Worm (Caenorhabditis elegans) whole organism, L3 larva: ENCODE measurements around the gene K01D12.10.

Source experiments
- R02D3.7 ChIP-seq: fragments of 150-350 bp; optimal IDR thresholded peaks from 2 replicates; lab custom pipeline; 2014; ENCODE audit warnings: missing biosample characterization, missing genetic modification characterization
- aly-2 ChIP-seq: fragments of 150-350 bp; optimal IDR thresholded peaks from 2 replicates; lab custom pipeline; 2014; ENCODE audit warnings: missing biosample characterization, missing genetic modification characterization
- ama-1 ChIP-seq: fragments of 150-350 bp; optimal IDR thresholded peaks from 2 replicates; lab custom pipeline; 2018
- ceh-16 ChIP-seq: sonication (generic microtip); optimal IDR thresholded peaks from 2 replicates; lab custom pipeline; 2017; ENCODE audit warnings: missing biosample characterization, missing genetic modification characterization
- ceh-28 ChIP-seq: fragments of 150-350 bp; optimal IDR thresholded peaks from 2 replicates; lab custom pipeline; 2014; ENCODE audit warnings: missing biosample characterization, missing genetic modification reagents, missing genetic modification characterization
- ceh-9 ChIP-seq: sonication (generic microtip); optimal IDR thresholded peaks from 2 replicates; lab custom pipeline; 2018; ENCODE audit warnings: missing biosample characterization, missing genetic modification characterization
- egl-27 ChIP-seq: sonication (generic microtip); optimal IDR thresholded peaks from 4 replicates; lab custom pipeline; 2017; ENCODE audit warnings: missing biosample characterization, missing genetic modification reagents, missing genetic modification characterization
- egl-5 ChIP-seq: fragments of 150-350 bp; optimal IDR thresholded peaks from 2 replicates; lab custom pipeline; 2017; ENCODE audit warnings: missing biosample characterization, missing genetic modification reagents, missing genetic modification characterization, inconsistent platforms
- elt-1 ChIP-seq: fragments of 150-350 bp; optimal IDR thresholded peaks from 2 replicates; lab custom pipeline; 2014; ENCODE audit warnings: missing biosample characterization, missing genetic modification characterization
- elt-2 ChIP-seq: sonication (generic microtip); optimal IDR thresholded peaks from 2 replicates; lab custom pipeline; 2016; ENCODE audit warnings: missing genetic modification reagents, mild to moderate bottlenecking, missing genetic modification characterization, missing compliant biosample characterization
- elt-3 ChIP-seq, 3 experiments: fragments of 150-350 bp in 1 of 3; sonication (generic microtip) in 2 of 3; optimal IDR thresholded peaks; 2 replicates in 2 of 3; 4 replicates in 1 of 3; lab custom pipeline; 2014 to 2017; ENCODE audit warnings: missing biosample characterization in 3 of 3, missing genetic modification characterization in 3 of 3
- eor-1 ChIP-seq, 2 experiments: fragments of 150-350 bp; optimal IDR thresholded peaks; 2 replicates each; lab custom pipeline; 2014 to 2018; ENCODE audit warnings: missing biosample characterization in 2 of 2, missing genetic modification characterization in 2 of 2
- fkh-10 ChIP-seq: sonication (generic microtip); optimal IDR thresholded peaks from 2 replicates; lab custom pipeline; 2017; ENCODE audit warnings: missing biosample characterization, missing genetic modification reagents, missing genetic modification characterization
- fkh-2 ChIP-seq: fragments of 150-350 bp; optimal IDR thresholded peaks from 2 replicates; lab custom pipeline; 2014; ENCODE audit warnings: missing biosample characterization, missing genetic modification reagents, missing genetic modification characterization
- hmg-11 ChIP-seq: sonication (generic microtip); optimal IDR thresholded peaks from 2 replicates; lab custom pipeline; 2016; ENCODE audit warnings: missing genetic modification characterization, missing compliant biosample characterization
- lin-15B ChIP-seq: fragments of 150-350 bp; optimal IDR thresholded peaks from 2 replicates; lab custom pipeline; 2014; ENCODE audit warnings: missing biosample characterization, missing genetic modification characterization
- lin-39 ChIP-seq: fragments of 150-350 bp; optimal IDR thresholded peaks from 2 replicates; lab custom pipeline; 2018; ENCODE audit warnings: missing biosample characterization, missing genetic modification reagents, missing genetic modification characterization
- mdl-1 ChIP-seq: fragments of 150-350 bp; optimal IDR thresholded peaks from 2 replicates; lab custom pipeline; 2014; ENCODE audit warnings: missing biosample characterization, missing genetic modification characterization
- mml-1 ChIP-seq: fragments of 150-350 bp; sonication (generic microtip); optimal IDR thresholded peaks from 3 replicates; lab custom pipeline; 2014; ENCODE audit warnings: missing biosample characterization, missing genetic modification characterization
- nhr-11 ChIP-seq: fragments of 150-350 bp; optimal IDR thresholded peaks from 2 replicates; lab custom pipeline; 2014; ENCODE audit warnings: missing biosample characterization, missing genetic modification characterization
- nhr-12 ChIP-seq: fragments of 150-350 bp; optimal IDR thresholded peaks from 2 replicates; lab custom pipeline; 2014; ENCODE audit warnings: missing biosample characterization, missing genetic modification characterization
- nhr-23 ChIP-seq: fragments of 150-350 bp; optimal IDR thresholded peaks from 2 replicates; lab custom pipeline; 2014; ENCODE audit warnings: missing biosample characterization, missing genetic modification reagents, missing genetic modification characterization
- nhr-237 ChIP-seq: fragments of 150-350 bp; optimal IDR thresholded peaks from 2 replicates; lab custom pipeline; 2014; ENCODE audit warnings: missing biosample characterization, missing genetic modification characterization
- nhr-25 ChIP-seq: sonication (generic microtip); optimal IDR thresholded peaks from 2 replicates; lab custom pipeline; 2017; ENCODE audit warnings: missing biosample characterization, missing genetic modification characterization
- nhr-28 ChIP-seq: fragments of 150-350 bp; optimal IDR thresholded peaks from 2 replicates; lab custom pipeline; 2014; ENCODE audit warnings: missing biosample characterization, missing genetic modification characterization
- nhr-43 ChIP-seq: sonication (generic microtip); optimal IDR thresholded peaks from 2 replicates; lab custom pipeline; 2016; ENCODE audit warnings: mild to moderate bottlenecking, missing genetic modification characterization, missing compliant biosample characterization; ENCODE audit not compliant: poor library complexity, severe bottlenecking
- nhr-76 ChIP-seq: fragments of 150-350 bp; sonication (generic microtip); optimal IDR thresholded peaks from 5 replicates; lab custom pipeline; 2014; ENCODE audit warnings: missing biosample characterization, missing genetic modification characterization
- pha-4 ChIP-seq: fragments of 150-350 bp; optimal IDR thresholded peaks from 2 replicates; lab custom pipeline; 2014; ENCODE audit warnings: missing biosample characterization, missing genetic modification reagents, missing genetic modification characterization
- pqm-1 ChIP-seq: fragments of 150-350 bp; optimal IDR thresholded peaks from 2 replicates; lab custom pipeline; 2017; ENCODE audit warnings: missing biosample characterization, missing genetic modification characterization, inconsistent platforms
- sea-2 ChIP-seq: fragments of 150-350 bp; sonication (generic microtip); optimal IDR thresholded peaks from 4 replicates; lab custom pipeline; 2014; ENCODE audit warnings: missing biosample characterization, missing genetic modification reagents, missing genetic modification characterization
- skn-1 ChIP-seq: fragments of 150-350 bp; optimal IDR thresholded peaks from 2 replicates; lab custom pipeline; 2014; ENCODE audit warnings: missing biosample characterization, missing genetic modification characterization
- snpc-4 ChIP-seq: fragments of 150-350 bp; optimal IDR thresholded peaks from 2 replicates; lab custom pipeline; 2014; ENCODE audit warnings: missing biosample characterization, missing genetic modification characterization
- tbx-2 ChIP-seq: sonication (generic microtip); optimal IDR thresholded peaks from 2 replicates; lab custom pipeline; 2016; ENCODE audit warnings: mild to moderate bottlenecking, missing genetic modification characterization, missing compliant biosample characterization
- unc-39 ChIP-seq: sonication (generic microtip); optimal IDR thresholded peaks from 4 replicates; lab custom pipeline; 2017; ENCODE audit warnings: missing biosample characterization, missing genetic modification characterization
- unc-62 ChIP-seq: fragments of 150-350 bp; sonication (generic microtip); optimal IDR thresholded peaks from 4 replicates; lab custom pipeline; 2014; ENCODE audit warnings: missing biosample characterization, missing genetic modification reagents, missing genetic modification characterization
- zag-1 ChIP-seq: fragments of 150-350 bp; optimal IDR thresholded peaks from 2 replicates; lab custom pipeline; 2014; ENCODE audit warnings: missing biosample characterization, missing genetic modification characterization
- ztf-11 ChIP-seq: fragments of 150-350 bp; optimal IDR thresholded peaks from 2 replicates; lab custom pipeline; 2014; ENCODE audit warnings: missing biosample characterization, missing genetic modification characterization

Gene K01D12.10

DNA sequence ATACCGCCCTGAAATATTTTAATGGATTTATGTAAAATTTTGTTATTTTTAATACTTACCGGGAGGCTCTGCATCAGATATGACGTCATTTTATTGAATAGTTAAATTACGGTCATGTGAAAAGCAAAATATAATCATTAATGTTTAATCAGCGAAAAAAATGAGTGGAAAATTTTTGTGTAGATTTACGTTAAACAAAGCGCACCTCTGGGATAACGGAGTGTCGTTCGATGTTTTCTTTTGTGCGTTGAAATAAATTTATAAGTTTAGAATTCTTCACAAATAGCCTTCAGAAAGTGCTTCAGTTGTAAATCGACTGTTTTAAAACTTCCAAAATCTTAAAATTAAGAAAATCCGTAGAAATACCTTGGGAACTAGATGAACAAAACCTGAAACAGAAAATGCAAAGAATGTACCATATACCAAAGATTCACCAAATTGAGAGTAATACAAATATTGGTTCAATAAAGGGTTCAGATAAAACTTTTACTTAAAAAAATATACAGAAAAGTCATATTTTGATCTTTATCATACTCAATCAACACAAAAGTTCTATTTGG is 5.3 kb upstream of the K01D12.10 start, which contains the start of the genes K01D12.20 and miga-1:
Gene K01D12.20, minus strand, starts transcription at position 138 of the 560 bp plus-strand sequence.
Gene miga-1, minus strand, starts transcription at position 183 of the 560 bp plus-strand sequence.
- no peak for TF ChIP-seq nhr-28
- TF ChIP-seq pha-4 = peak; percentile 64
- TF ChIP-seq pqm-1 (tag; lab: Kevin White, UChicago) = peak; percentile 18
- peak; percentile 93 for TF ChIP-seq R02D3.7 (tag; lab: Kevin White, UChicago)
- TF ChIP-seq nhr-23 (tag; lab: Kevin White, UChicago) = peak; percentile 40
- TF ChIP-seq ceh-9 (tag; lab: Kevin White, UChicago) = no peak
- no peak for TF ChIP-seq egl-5 (tag; lab: Kevin White, UChicago)
- TF ChIP-seq snpc-4 = peak; percentile 34
- TF ChIP-seq lin-15B (tag; lab: Kevin White, UChicago) = peak; percentile 47
- peak; percentile 44 for TF ChIP-seq elt-2 (tag; lab: Kevin White, UChicago)

DNA sequence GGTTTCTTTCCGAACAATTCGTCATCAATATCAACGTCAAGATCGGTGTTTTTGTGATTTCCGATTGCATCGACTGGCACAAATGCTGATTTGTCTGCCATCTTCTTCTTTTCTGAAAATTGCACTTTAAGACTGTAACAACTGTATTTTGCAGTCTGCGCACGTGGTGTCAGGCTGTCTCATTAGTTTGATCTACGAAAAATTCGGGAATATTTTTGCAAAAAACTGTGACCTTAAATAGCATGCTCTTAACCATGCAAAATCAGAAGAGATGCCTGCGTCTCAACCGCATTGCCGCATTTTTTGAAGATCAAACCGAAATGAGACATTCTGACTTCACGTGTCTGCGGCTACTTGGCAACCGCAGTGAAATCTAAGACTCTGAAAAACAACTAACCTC is 4.6 kb upstream of the K01D12.10 start, which contains the start of gene K01D12.7:
Gene K01D12.7, minus strand, starts transcription at position 101 of the 400 bp plus-strand sequence.
- TF ChIP-seq elt-1 (no peak), snpc-4 (no peak), skn-1 (tag; lab: Kevin White, UChicago) (no peak), fkh-10 (GFP tag; lab: Kevin White, UChicago) (no peak), unc-39 (tag; lab: Kevin White, UChicago) (no peak), elt-3 (tag; optimal IDR thresholded peaks at IDR 0.05; lab: Kevin White, UChicago) (no peak), ama-1 (lab: Kevin White, UChicago) (no peak), eor-1 (tag; optimal IDR thresholded peaks at IDR 0.05; lab: Kevin White, UChicago) (no peak), nhr-237 (tag; lab: Kevin White, UChicago) (no peak), hmg-11 (tag; lab: Kevin White, UChicago) (no peak), aly-2 (no peak), ceh-28 (tag; lab: Kevin White, UChicago) (no peak), nhr-23 (tag; lab: Kevin White, UChicago) (no peak), nhr-25 (tag; lab: Kevin White, UChicago) (no peak), unc-62 (GFP tag; lab: Kevin White, UChicago) (no peak), lin-15B (tag; lab: Kevin White, UChicago) (no peak), elt-2 (tag; lab: Kevin White, UChicago) (no peak), ztf-11 (tag; lab: Kevin White, UChicago) (no peak), tbx-2 (tag; lab: Kevin White, UChicago) (no peak), zag-1 (tag; lab: Kevin White, UChicago) (no peak)

DNA sequence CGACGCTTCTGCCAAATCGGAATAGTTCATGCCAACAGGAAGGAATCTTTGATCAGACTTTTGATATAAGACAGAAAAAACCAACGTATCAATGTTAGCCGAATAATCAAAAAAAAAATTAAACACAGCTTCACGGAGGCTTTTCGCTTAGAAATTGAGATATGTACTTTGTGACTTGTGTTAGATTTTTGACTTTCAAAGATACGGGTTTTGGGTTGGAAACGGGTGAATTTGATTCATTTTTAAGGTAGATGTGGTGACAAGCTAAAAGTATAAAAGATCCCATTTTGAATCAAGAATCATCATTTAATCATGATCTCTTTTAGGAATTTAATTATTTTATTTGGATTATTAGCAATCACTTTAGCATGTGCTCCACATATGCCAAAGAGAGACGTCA is 3.7 kb upstream of the K01D12.10 start, which contains the start of gene K01D12.8:
Gene K01D12.8, plus strand, starts transcription at position 301 of the 400 bp plus-strand sequence.
- TF ChIP-seq ceh-9 (tag; lab: Kevin White, UChicago) (no peak), nhr-28 (no peak), nhr-76 (no peak), fkh-2 (tag; lab: Kevin White, UChicago) (no peak), nhr-25 (tag; lab: Kevin White, UChicago) (no peak), mml-1 (tag; lab: Kevin White, UChicago) (no peak), ceh-28 (tag; lab: Kevin White, UChicago) (no peak), ceh-16 (tag; lab: Kevin White, UChicago) (no peak), egl-5 (tag; lab: Kevin White, UChicago) (no peak)

DNA sequence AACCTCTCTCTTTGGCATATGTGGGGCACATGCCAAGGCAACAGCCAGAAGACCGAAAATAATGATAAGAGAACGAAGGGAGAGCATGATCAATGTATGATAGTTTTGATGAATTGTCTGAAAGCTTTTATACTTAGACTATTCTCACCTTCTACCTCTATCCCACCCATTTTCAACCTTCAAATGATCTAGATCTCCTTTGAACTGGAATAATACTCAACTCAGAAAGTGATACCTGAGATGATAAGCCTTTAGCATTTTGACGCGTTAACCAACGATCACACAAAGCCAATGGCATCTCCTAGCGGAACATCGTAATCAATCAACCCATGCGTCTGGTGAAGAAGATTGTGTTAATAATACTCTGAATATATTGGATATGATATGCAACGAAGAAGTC is 1.5 kb upstream of the K01D12.10 start, which contains the start of gene K01D12.9:
Gene K01D12.9, minus strand, starts transcription at position 101 of the 400 bp plus-strand sequence.
- TF ChIP-seq nhr-11 (tag; lab: Kevin White, UChicago) (no peak), fkh-2 (tag; lab: Kevin White, UChicago) (no peak), aly-2 (no peak), nhr-25 (tag; lab: Kevin White, UChicago) (peak; percentile 54)

DNA sequence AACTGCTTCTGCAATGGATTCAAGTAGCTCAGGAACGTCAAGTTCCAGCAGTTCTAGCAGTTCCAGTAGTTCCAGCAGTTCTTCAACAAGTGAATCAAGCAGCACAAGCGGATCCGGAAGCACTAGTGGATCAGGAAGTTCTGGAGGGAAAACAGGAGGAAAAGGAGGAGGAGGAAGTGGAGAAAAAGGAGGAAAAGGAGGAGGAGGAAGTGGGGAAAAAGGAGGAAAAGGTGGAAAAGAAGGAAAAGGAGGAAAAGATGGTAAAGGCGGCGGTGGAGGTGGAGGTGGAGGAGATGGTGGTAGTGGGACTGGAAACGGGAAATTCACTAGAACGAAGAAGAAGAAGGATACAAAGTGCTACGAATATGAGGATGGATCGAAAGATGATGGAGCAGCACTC is 485 bp downstream of the K01D12.10 start:
- no peak for TF ChIP-seq fkh-2 (tag; lab: Kevin White, UChicago)
- no peak for TF ChIP-seq eor-1 (tag; optimal IDR thresholded peaks at IDR 0.05; lab: Kevin White, UChicago)
- no peak for TF ChIP-seq ceh-16 (tag; lab: Kevin White, UChicago)
- no peak for TF ChIP-seq tbx-2 (tag; lab: Kevin White, UChicago)
- no peak for TF ChIP-seq nhr-25 (tag; lab: Kevin White, UChicago)
- TF ChIP-seq snpc-4 = no peak
- TF ChIP-seq nhr-12 (tag; lab: Kevin White, UChicago) = no peak
- no peak for TF ChIP-seq aly-2
- no peak for TF ChIP-seq mml-1 (tag; lab: Kevin White, UChicago)
- no peak for TF ChIP-seq nhr-11 (tag; lab: Kevin White, UChicago)
- TF ChIP-seq hmg-11 (tag; lab: Kevin White, UChicago) = no peak
- no peak for TF ChIP-seq lin-39 (tag; lab: Kevin White, UChicago)
- TF ChIP-seq sea-2 (GFP tag; lab: Kevin White, UChicago) = no peak
- no peak for TF ChIP-seq egl-27 (tag; lab: Kevin White, UChicago)
- no peak for TF ChIP-seq nhr-43 (tag; lab: Kevin White, UChicago)
- no peak for TF ChIP-seq elt-3 (tag; optimal IDR thresholded peaks at IDR 0.05; lab: Kevin White, UChicago)
- TF ChIP-seq mdl-1 (tag; lab: Kevin White, UChicago) = no peak
